Worm (Caenorhabditis elegans): Measurements from ENCODE around the gene hach-1.

Gene hach-1

DNA sequence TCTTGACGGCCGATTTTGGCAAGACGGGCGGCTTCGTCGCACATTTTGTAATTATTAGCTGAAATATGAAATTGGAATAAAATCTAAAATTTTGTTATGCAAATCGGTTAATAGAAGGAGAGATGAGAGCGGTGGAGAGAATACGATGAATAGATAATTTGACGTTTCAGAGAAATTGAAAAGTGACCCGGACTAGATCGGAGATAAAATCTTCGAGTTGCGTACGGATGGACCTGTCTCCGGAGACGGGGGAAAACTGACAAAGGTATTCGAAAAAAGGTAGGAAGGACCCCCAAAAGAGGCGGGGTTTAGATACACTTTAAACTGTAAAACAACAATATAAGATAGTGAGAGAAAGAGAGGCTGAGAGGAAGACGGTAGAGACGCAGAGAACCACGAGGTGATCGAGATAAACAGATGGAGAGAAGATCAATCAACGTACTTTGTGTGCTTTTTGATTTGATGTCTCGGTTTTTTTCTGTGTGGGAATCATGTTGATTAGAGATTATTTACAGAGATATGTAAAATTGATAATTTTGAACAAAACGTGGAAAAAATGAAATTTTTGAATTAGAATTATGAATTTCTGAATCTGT, 3.1 kb upstream of the hach-1 start, which contains the start of gene F09F7.6 (continued):
- TF ChIP-seq sox-4 (tag; optimal IDR thresholded peaks at IDR 0.05) (no peak), vab-15 (tag; optimal IDR thresholded peaks at IDR 0.05) (peak; percentile 50), mep-1 (tag; optimal IDR thresholded peaks at IDR 0.05) (peak; percentile 18), swsn-7 (tag; optimal IDR thresholded peaks at IDR 0.05) (peak; percentile 46), lin-14 (GFP tag; optimal IDR thresholded peaks at IDR 0.05) (peak; percentile 89), nhr-19 (GFP tag; conservative IDR thresholded peaks at IDR 0.05) (peak; percentile 98), C04F5.9 (tag; optimal IDR thresholded peaks at IDR 0.05) (peak; percentile 26), unc-62 (GFP tag; optimal IDR thresholded peaks at IDR 0.05) (no peak), irx-1 (tag; optimal IDR thresholded peaks at IDR 0.05) (peak; percentile 10), nhr-47 (tag; optimal IDR thresholded peaks at IDR 0.05) (peak; percentile 62)

DNA sequence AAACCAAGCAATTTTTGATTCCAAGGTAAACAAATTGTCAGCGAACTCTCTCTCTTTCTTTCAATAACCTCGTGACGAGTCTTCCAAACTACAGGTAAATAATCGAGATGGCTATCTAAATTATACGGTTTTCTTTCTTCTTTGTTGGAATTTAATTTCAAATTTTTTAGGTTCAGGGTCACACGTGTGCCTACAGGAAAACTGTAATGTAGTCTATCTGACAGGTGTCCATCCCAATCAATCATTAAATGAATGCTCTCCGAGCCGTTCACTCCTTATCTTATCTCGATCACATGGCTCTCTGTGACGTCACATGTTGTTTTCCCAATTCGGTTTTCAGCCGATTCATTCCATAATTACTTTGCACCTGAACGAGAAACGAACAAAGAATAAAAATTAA, 2.2 kb upstream of the hach-1 start:
- no peak for TF ChIP-seq sup-37 (GFP tag; optimal IDR thresholded peaks at IDR 0.05)
- peak; percentile 52 for TF ChIP-seq lin-14 (GFP tag; optimal IDR thresholded peaks at IDR 0.05)
- no peak for TF ChIP-seq efl-1 (optimal IDR thresholded peaks at IDR 0.05)
- peak in 1 of 2 experiments; percentile 84 for TF ChIP-seq efl-1 (GFP tag; optimal IDR thresholded peaks at IDR 0.05 in 1 of 2)
- no peak for TF ChIP-seq unc-130 (tag; optimal IDR thresholded peaks at IDR 0.05)
- no peak for TF ChIP-seq C34B4.2 (tag; optimal IDR thresholded peaks at IDR 0.05)
- peak in 1 of 2 experiments; percentile 29 for TF ChIP-seq lin-35 (GFP tag; optimal IDR thresholded peaks at IDR 0.05)
- TF ChIP-seq nhr-19 (GFP tag; conservative IDR thresholded peaks at IDR 0.05): peak; percentile 28; the same call in 1 of the 2 replicates
- peak; percentile 24 for TF ChIP-seq nhr-90 (tag; optimal IDR thresholded peaks at IDR 0.05; ENCODE audit: poor library complexity)
- TF ChIP-seq nhr-85 (tag): peak; percentile 89
- TF ChIP-seq ceh-8 (GFP tag; optimal IDR thresholded peaks at IDR 0.05): no peak
- TF ChIP-seq F16B12.6 (tag; optimal IDR thresholded peaks at IDR 0.05): no peak
- TF ChIP-seq nhr-77 (tag; optimal IDR thresholded peaks at IDR 0.05): no peak
- TF ChIP-seq nhr-71 (tag; optimal IDR thresholded peaks at IDR 0.05): peak; percentile 41
- TF ChIP-seq unc-98 (GFP tag; IDR thresholded peaks at IDR 0.05): no peak
- TF ChIP-seq elt-2 (tag; optimal IDR thresholded peaks at IDR 0.05): peak; percentile 59
- peak; percentile 86 for TF ChIP-seq nhr-20 (tag; optimal IDR thresholded peaks at IDR 0.05)
- TF ChIP-seq snu-23 (GFP tag; optimal IDR thresholded peaks at IDR 0.05): peak; percentile 28
- TF ChIP-seq aha-1 (tag; optimal IDR thresholded peaks at IDR 0.05): no peak
- TF ChIP-seq lsy-2 (tag; optimal IDR thresholded peaks at IDR 0.05): peak in 1 of 2 experiments; percentile 24
- TF ChIP-seq mdl-1 (tag; optimal IDR thresholded peaks at IDR 0.05): peak in 1 of 2 experiments; percentile 32
- TF ChIP-seq Y116A8C.19 (tag; optimal IDR thresholded peaks at IDR 0.05; ENCODE audit: borderline replicate concordance): no peak
- TF ChIP-seq skn-1 (tag; optimal IDR thresholded peaks at IDR 0.05): peak; percentile 12
- TF ChIP-seq jun-1 (tag; optimal IDR thresholded peaks at IDR 0.05): no peak

DNA sequence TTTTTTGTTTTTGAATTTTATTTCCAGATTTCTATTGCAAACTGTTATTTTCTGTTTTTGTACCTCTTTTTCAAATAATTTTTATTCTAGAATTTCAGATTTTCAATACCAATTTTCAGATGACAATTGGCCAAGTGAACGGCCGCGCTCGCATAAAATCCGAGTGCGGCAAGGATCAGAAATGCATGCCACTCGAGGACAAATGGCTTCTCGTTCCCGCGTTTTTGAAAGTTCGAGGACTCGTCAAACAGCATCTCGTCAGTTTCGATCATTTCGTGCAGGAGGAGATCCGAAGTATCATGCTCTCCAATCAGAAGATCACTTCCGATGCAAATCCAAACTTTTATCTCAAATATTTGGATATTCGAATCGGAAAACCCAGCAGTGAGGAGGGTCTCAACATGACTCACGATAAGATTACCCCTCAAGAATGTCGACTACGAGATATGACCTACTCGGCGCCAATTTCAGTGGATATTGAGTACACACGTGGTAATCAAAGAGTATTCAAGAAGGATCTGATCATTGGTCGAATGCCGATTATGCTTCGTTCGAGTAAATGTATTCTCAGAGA, 2.1 kb downstream of the hach-1 start, which contains the start of gene rpc-2:
rpc-2 (plus strand) TSS at position 120 of the 574 bp plus-strand sequence.
- TF ChIP-seq zip-4 (GFP tag; optimal IDR thresholded peaks at IDR 0.05) (no peak), nhr-85 (tag) (peak; percentile 1)

DNA sequence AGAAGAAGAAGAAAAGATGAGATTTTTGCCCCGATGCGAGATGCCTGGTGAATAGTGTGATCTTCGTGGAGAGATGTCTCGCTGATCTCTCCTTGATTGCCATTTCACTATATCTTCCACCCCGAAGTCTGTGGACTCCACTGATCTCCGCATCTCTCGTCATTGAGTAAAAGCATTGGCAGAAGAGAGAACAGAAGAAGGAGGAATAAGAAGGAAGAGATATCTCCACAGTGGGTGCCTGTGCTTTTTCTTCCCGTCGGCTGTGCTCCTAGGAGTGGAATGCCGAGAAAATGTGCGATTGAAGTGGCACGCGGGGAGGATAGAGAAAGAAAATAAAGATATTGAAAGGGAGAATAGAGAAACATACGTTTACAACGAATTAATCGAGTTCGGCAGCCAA, 8.4 kb downstream of the hach-1 start:
- TF ChIP-seq ama-1 (optimal IDR thresholded peaks at IDR 0.05) (no peak), tbx-2 (tag; optimal IDR thresholded peaks at IDR 0.05) (peak; percentile 31), dpl-1 (GFP tag; optimal IDR thresholded peaks at IDR 0.05) (no peak), mab-9 (GFP tag; IDR thresholded peaks at IDR 0.05) (no peak), isw-1 (GFP tag; IDR thresholded peaks at IDR 0.05) (no peak), ceh-63 (GFP tag; optimal IDR thresholded peaks at IDR 0.05) (no peak), dsc-1 (tag; optimal IDR thresholded peaks at IDR 0.05) (peak; percentile 69), unc-62 (GFP tag; optimal IDR thresholded peaks at IDR 0.05) (no peak), pag-3 (tag; optimal IDR thresholded peaks at IDR 0.05; ENCODE audit: borderline replicate concordance, insufficient read depth) (peak; percentile 97), nhr-84 (tag; optimal IDR thresholded peaks at IDR 0.05) (no peak), skn-1 (tag; optimal IDR thresholded peaks at IDR 0.05) (no peak), nhr-90 (tag; optimal IDR thresholded peaks at IDR 0.05; ENCODE audit: poor library complexity) (no peak), swsn-7 (tag; optimal IDR thresholded peaks at IDR 0.05) (peak; percentile 15), efl-1 (optimal IDR thresholded peaks at IDR 0.05) (peak; percentile 11 to 19), efl-1 (GFP tag; optimal IDR thresholded peaks at IDR 0.05 in 1 of 2) (peak in 1 of 2 experiments; percentile 87), egl-13 (tag; optimal IDR thresholded peaks at IDR 0.05) (no peak), mdl-1 (tag; optimal IDR thresholded peaks at IDR 0.05) (peak in 1 of 2 experiments; percentile 25), rnt-1 (tag; optimal IDR thresholded peaks at IDR 0.05) (peak; percentile 54), xbp-1 (tag; optimal IDR thresholded peaks at IDR 0.05) (no peak), C04F5.9 (tag; optimal IDR thresholded peaks at IDR 0.05) (no peak)
